Fruit fly (Drosophila melanogaster) whole organism, larva: ENCODE results near the gene CG45263.

ENCODE experiments used
- noc ChIP-seq: fragments of 200-800 bp; sonication (Bioruptor generic); optimal IDR thresholded peaks from 3 replicates; lab custom pipeline; 2019; ENCODE audit warnings: missing biosample characterization, mild to moderate bottlenecking, missing genetic modification characterization, moderate library complexity

CG45263 gene

dm6 chr3R:8349449-8350115, 127.8 kb downstream of the CG45263 start, which contains the start of gene Atg13:
Gene Atg13, plus strand, starts transcription at chr3R:8349815.
- TF ChIP-seq noc (tag; lab: Kevin White, UChicago), result no peak

- TF ChIP-seq noc (tag; lab: Kevin White, UChicago), result no peak
Observed at dm6 chr3R:8349106-8349448, 128.3 kb downstream of the CG45263 start.

- no peak for TF ChIP-seq noc (tag; lab: Kevin White, UChicago)
Observed at dm6 chr3R:8347835-8348234, 129.6 kb downstream of the CG45263 start.

- no peak for TF ChIP-seq noc (tag; lab: Kevin White, UChicago)
Observed at dm6 chr3R:8347279-8347678, 130.1 kb downstream of the CG45263 start, which contains the start of gene CG7352. Gene CG7352, plus strand, starts transcription at chr3R:8347579.

- TF ChIP-seq noc (tag; lab: Kevin White, UChicago), result no peak
Observed at dm6 chr3R:8344174-8344573, 133.2 kb downstream of the CG45263 start, which contains the start of gene DppIII. Gene DppIII, plus strand, starts transcription at chr3R:8344400.

- TF ChIP-seq noc (tag; lab: Kevin White, UChicago), result no peak
Observed at dm6 chr3R:8343251-8343744, 134.1 kb downstream of the CG45263 start, which contains the start of the genes PNKP and COX7AL. Gene PNKP, minus strand, starts transcription at chr3R:8343516. Gene COX7AL, plus strand, starts transcription at chr3R:8343669.

- TF ChIP-seq noc (tag; lab: Kevin White, UChicago), result peak; percentile 17
Observed at dm6 chr3R:8340675-8341275, 136.6 kb downstream of the CG45263 start, which contains the start of the genes COX7A and Arl2. Gene COX7A, minus strand, starts transcription at chr3R:8341043. Gene Arl2, plus strand, starts transcription at chr3R:8341100.

- no peak for TF ChIP-seq noc (tag; lab: Kevin White, UChicago)
Observed at dm6 chr3R:8336012-8336567, 141.3 kb downstream of the CG45263 start.

dm6 chr3R:8334982-8335381, 142.4 kb downstream of the CG45263 start:
- TF ChIP-seq noc (tag; lab: Kevin White, UChicago), result no peak

dm6 chr3R:8334471-8334783, 143.0 kb downstream of the CG45263 start:
- no peak for TF ChIP-seq noc (tag; lab: Kevin White, UChicago)

- TF ChIP-seq noc (tag; lab: Kevin White, UChicago), result no peak
Observed at dm6 chr3R:8333768-8334470, 143.5 kb downstream of the CG45263 start, which contains the start of gene Poxm. Gene Poxm, minus strand, starts transcription at chr3R:8333792.

dm6 chr3R:8329628-8330027, 147.8 kb downstream of the CG45263 start:
- no peak for TF ChIP-seq noc (tag; lab: Kevin White, UChicago)

- no peak for TF ChIP-seq noc (tag; lab: Kevin White, UChicago)
Observed at dm6 chr3R:8327967-8328789, 149.2 kb downstream of the CG45263 start.

dm6 chr3R:8326884-8327283, 150.5 kb downstream of the CG45263 start:
- TF ChIP-seq noc (tag; lab: Kevin White, UChicago), result no peak

dm6 chr3R:8324016-8324415, 153.4 kb downstream of the CG45263 start, which contains the start of gene CG7443:
Gene CG7443, plus strand, starts transcription at chr3R:8324316.
- no peak for TF ChIP-seq noc (tag; lab: Kevin White, UChicago)
